Worm (Caenorhabditis elegans): ENCODE measurements around the gene T01D1.4.

The T01D1.4 gene

DNA sequence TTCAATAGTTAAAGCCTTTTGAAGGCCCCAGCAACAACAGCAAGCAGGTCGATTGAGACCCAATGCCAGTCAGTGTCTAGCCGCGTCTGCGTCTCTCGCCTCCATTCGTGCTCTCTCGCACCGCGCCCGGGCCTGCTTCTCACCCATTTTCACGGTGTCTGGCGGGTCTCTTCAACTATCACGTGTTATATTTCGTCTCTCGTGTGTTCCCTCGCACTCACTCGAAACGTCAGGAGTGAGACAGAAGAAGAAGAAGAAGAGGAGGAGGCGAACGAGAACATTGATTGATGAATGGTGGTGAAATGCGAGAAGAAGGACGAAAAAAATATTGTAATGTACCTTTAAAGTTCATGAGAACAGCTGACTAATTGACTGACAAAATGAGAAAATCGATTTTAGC lies 42.3 kb upstream of the T01D1.4 start (continued):
- peak; percentile 39 to 92 for TF ChIP-seq mdl-1 (tag; optimal IDR thresholded peaks at IDR 0.05)
- peak; percentile 32 for TF ChIP-seq T26A8.4 (GFP tag; IDR thresholded peaks at IDR 0.05)
- peak; percentile 89 for TF ChIP-seq nhr-11 (tag; optimal IDR thresholded peaks at IDR 0.05)
- TF ChIP-seq egl-43 (GFP tag; IDR thresholded peaks at IDR 0.05): peak; percentile 70
- TF ChIP-seq tra-1 (GFP tag; IDR thresholded peaks at IDR 0.05): peak; percentile 73
- TF ChIP-seq mep-1 (tag; optimal IDR thresholded peaks at IDR 0.05): peak; percentile 91
- TF ChIP-seq ceh-28 (tag; optimal IDR thresholded peaks at IDR 0.05): peak; percentile 52
- peak; percentile 55 for TF ChIP-seq pha-4 (GFP tag; IDR thresholded peaks at IDR 0.05)
- no peak for TF ChIP-seq pha-4 (tag; optimal IDR thresholded peaks at IDR 0.05)
- peak; percentile 23 for TF ChIP-seq nhr-102 (tag; optimal IDR thresholded peaks at IDR 0.05)
- TF ChIP-seq aha-1 (tag): peak; percentile 99
- peak; percentile 21 for TF ChIP-seq F37D6.2 (tag; optimal IDR thresholded peaks at IDR 0.05)
- TF ChIP-seq ceh-20 (GFP tag; IDR thresholded peaks at IDR 0.05): peak; percentile 59; the same call in 1 of the 2 replicates
- TF ChIP-seq hlh-30 (tag; optimal IDR thresholded peaks at IDR 0.05; ENCODE audit: insufficient read depth): peak; percentile 99
- no peak for TF ChIP-seq ztf-11 (tag; optimal IDR thresholded peaks at IDR 0.05)
- TF ChIP-seq T20F7.1 (GFP tag; optimal IDR thresholded peaks at IDR 0.05): peak; percentile 66
- peak; percentile 29 for TF ChIP-seq spr-1 (tag; optimal IDR thresholded peaks at IDR 0.05)
- TF ChIP-seq mdt-29 (GFP tag; IDR thresholded peaks at IDR 0.05): peak; percentile 57; the same call in 1 of the 2 replicates
- no peak for TF ChIP-seq egl-27 (tag; optimal IDR thresholded peaks at IDR 0.05)
- TF ChIP-seq mxl-3 (GFP tag; optimal IDR thresholded peaks at IDR 0.05): peak; percentile 91
- TF ChIP-seq hif-1 (tag; optimal IDR thresholded peaks at IDR 0.05): peak in 1 of 2 experiments; percentile 59
- TF ChIP-seq F49E8.2 (tag; optimal IDR thresholded peaks at IDR 0.05; ENCODE audit: borderline replicate concordance): no peak
- no peak for TF ChIP-seq gei-8 (GFP tag; optimal IDR thresholded peaks at IDR 0.05)
- peak; percentile 35 for TF ChIP-seq duxl-1 (tag; optimal IDR thresholded peaks at IDR 0.05; ENCODE audit: poor library complexity)
- peak; percentile 55 for TF ChIP-seq nhr-48 (tag; optimal IDR thresholded peaks at IDR 0.05)
- no peak for TF ChIP-seq R02D3.7 (tag; optimal IDR thresholded peaks at IDR 0.05)
- TF ChIP-seq rbr-2 (tag; optimal IDR thresholded peaks at IDR 0.05): peak; percentile 81
- TF ChIP-seq saeg-2 (GFP tag; IDR thresholded peaks at IDR 0.05): no peak
- peak; percentile 86 for TF ChIP-seq nhr-28 (tag; optimal IDR thresholded peaks at IDR 0.05)
- TF ChIP-seq lsy-2 (tag; optimal IDR thresholded peaks at IDR 0.05): peak; percentile 53 to 74
- TF ChIP-seq daf-16 (GFP tag; optimal IDR thresholded peaks at IDR 0.05): peak in 1 of 2 experiments; percentile 51
- peak; percentile 24 for TF ChIP-seq daf-16 (tag; optimal IDR thresholded peaks at IDR 0.05)
- no peak for TF ChIP-seq zfp-3 (GFP tag; conservative IDR thresholded peaks at IDR 0.05)
- no peak for TF ChIP-seq ZK337.2 (GFP tag; IDR thresholded peaks at IDR 0.05)

DNA sequence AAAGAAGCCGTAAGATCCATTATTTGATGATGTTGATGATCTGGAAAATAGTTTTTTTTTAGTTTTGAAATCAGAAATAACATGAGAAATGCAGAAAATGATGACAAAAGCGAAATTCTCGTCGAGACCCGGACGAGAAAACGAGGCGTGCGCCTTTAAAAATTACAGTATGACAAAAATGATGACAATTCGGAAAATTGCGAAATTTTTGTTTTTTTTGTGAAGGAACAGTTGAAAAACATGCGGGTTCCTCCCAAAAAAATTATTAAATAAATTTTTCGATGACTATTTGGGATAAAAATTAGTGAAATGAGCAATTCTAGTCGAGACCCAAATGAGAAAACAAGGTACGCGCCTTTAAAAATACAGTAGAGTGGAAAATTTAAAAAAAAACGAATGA lies 41.7 kb upstream of the T01D1.4 start, which contains the start of gene ubxn-3:
ubxn-3 (minus strand) TSS at position 66 of the 400 bp plus-strand sequence.
- peak; percentile 43 for TF ChIP-seq lin-38 (GFP tag; IDR thresholded peaks at IDR 0.05)
- peak in 1 of 2 experiments; percentile 7 for TF ChIP-seq lsy-2 (tag; optimal IDR thresholded peaks at IDR 0.05)
- TF ChIP-seq tra-1 (GFP tag; IDR thresholded peaks at IDR 0.05): no peak
- peak; percentile 16 for TF ChIP-seq F49E8.2 (tag; optimal IDR thresholded peaks at IDR 0.05; ENCODE audit: borderline replicate concordance)

DNA sequence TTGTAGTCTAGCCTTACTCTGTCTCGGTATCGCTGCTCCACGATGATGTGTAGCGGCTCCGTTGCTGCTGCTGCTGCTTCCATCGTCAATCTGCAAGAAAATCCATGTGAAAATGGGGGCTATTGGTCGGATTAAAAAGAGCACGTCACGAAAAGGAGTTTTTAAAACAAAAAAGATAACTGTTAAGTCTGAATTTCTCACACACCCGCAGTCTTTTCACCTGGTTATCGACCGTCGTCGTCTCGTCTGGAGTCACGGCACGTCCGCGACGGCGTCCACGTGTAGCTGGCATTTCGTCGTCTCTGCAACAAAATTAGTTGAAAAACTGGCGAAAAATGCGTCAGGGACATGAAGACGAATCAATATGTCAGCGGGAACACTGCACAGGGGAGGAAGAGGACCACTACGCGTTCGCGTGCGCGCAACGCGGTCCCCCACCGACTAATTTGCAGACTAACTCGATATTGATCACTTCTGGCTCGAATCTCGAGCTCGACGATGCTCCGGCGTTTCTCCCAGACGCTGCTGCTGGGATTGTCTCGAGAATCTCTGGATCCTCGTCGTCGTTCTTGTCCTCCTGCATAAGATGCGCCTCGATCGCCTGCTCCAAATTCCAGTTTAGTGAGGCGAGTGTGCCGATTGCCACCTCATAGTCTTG lies 41.1 kb upstream of the T01D1.4 start:
- TF ChIP-seq daf-8 (GFP tag; IDR thresholded peaks at IDR 0.05): 0 out of 2 replicates have a peak, but pooled peaks have one; percentile 41
- TF ChIP-seq T20F7.1 (GFP tag; optimal IDR thresholded peaks at IDR 0.05): no peak
- TF ChIP-seq lim-7 (GFP tag; IDR thresholded peaks at IDR 0.05): no peak
- TF ChIP-seq D1046.2 (GFP tag; IDR thresholded peaks at IDR 0.05): 0 out of 2 replicates have a peak, but pooled peaks have one; percentile 35
- peak; percentile 70 for TF ChIP-seq aha-1 (tag)
- TF ChIP-seq set-16 (GFP tag; IDR thresholded peaks at IDR 0.05): peak; percentile 53; the same call in 1 of the 2 replicates
